Fruit fly (Drosophila melanogaster): Measurements from ENCODE around the gene CG5276.

CG5276 gene

dm6 chr3R:11454210-11454904, 22.8 kb downstream of the CG5276 start (continued):
- peak; percentile 30; the same call in 1 of the 2 replicates for TF ChIP-seq Poxn (GFP tag; IDR thresholded peaks at IDR 0.05)
- peak; percentile 59 for TF ChIP-seq NfI (GFP tag; optimal IDR thresholded peaks at IDR 0.05)
- TF ChIP-seq Mes4 (GFP tag; optimal IDR thresholded peaks at IDR 0.05), result no peak
- TF ChIP-seq insv (GFP tag; optimal IDR thresholded peaks at IDR 0.05), result no peak
- TF ChIP-seq CG7839 (tag; optimal IDR thresholded peaks at IDR 0.05), result peak; percentile 77
- no peak for TF ChIP-seq emc (GFP tag; optimal IDR thresholded peaks at IDR 0.05)
- peak; percentile 20 for TF ChIP-seq CG18011 (GFP tag; optimal IDR thresholded peaks at IDR 0.05)
- TF ChIP-seq CG12236 (GFP tag; optimal IDR thresholded peaks at IDR 0.05), result no peak
- no peak for TF ChIP-seq CG4617 (GFP tag; optimal IDR thresholded peaks at IDR 0.05; ENCODE audit: borderline replicate concordance)
- TF ChIP-seq Myb (GFP tag; optimal IDR thresholded peaks at IDR 0.05), result peak; percentile 39
- no peak for TF ChIP-seq Fer2 (tag; optimal IDR thresholded peaks at IDR 0.05)
- TF ChIP-seq prd (optimal IDR thresholded peaks at IDR 0.05), result no peak
- peak; percentile 68 for TF ChIP-seq prd (GFP tag; IDR thresholded peaks at IDR 0.05)
- TF ChIP-seq CrebB (tag; optimal IDR thresholded peaks at IDR 0.05), result no peak
- TF ChIP-seq CG32532 (GFP tag; IDR thresholded peaks at IDR 0.05), result peak; percentile 76
- no peak for TF ChIP-seq CG7745 (tag; optimal IDR thresholded peaks at IDR 0.05)
- no peak for TF ChIP-seq cas (GFP tag; IDR thresholded peaks at IDR 0.05)
- no peak for TF ChIP-seq HLH4C (GFP tag; IDR thresholded peaks at IDR 0.05; ENCODE audit: partially characterized antibody)
- TF ChIP-seq onecut (GFP tag; IDR thresholded peaks at IDR 0.05), result no peak
- no peak for TF ChIP-seq gcm2 (GFP tag; optimal IDR thresholded peaks at IDR 0.05)
- TF ChIP-seq Lpt (GFP tag; optimal IDR thresholded peaks at IDR 0.05), result no peak
- TF ChIP-seq so (GFP tag; IDR thresholded peaks at IDR 0.05), result no peak
- no peak for TF ChIP-seq dimm (GFP tag; IDR thresholded peaks at IDR 0.05)
- no peak for TF ChIP-seq eve (GFP tag; optimal IDR thresholded peaks at IDR 0.05)
- no peak for TF ChIP-seq CG6791 (GFP tag; IDR thresholded peaks at IDR 0.05; ENCODE audit: partially characterized antibody)
- peak; percentile 40; the same call in 1 of the 2 replicates for TF ChIP-seq CG31441 (GFP tag; IDR thresholded peaks at IDR 0.05)
- peak; percentile 50; the same call in 1 of the 2 replicates for TF ChIP-seq CG11247 (GFP tag; IDR thresholded peaks at IDR 0.05)
- no peak for TF ChIP-seq CG8281 (tag; optimal IDR thresholded peaks at IDR 0.05)
- TF ChIP-seq Bgb (GFP tag; IDR thresholded peaks at IDR 0.05; ENCODE audit: partially characterized antibody), result no peak
- peak; percentile 51; the same call in 1 of the 2 replicates for TF ChIP-seq Oaz (GFP tag; IDR thresholded peaks at IDR 0.05)
- peak; percentile 19 for TF ChIP-seq CG10543 (GFP tag; optimal IDR thresholded peaks at IDR 0.05)
- no peak for TF ChIP-seq CG4328 (GFP tag; optimal IDR thresholded peaks at IDR 0.05)
- peak; percentile 67 for TF ChIP-seq grau (tag; optimal IDR thresholded peaks at IDR 0.05)
- TF ChIP-seq Neu2 (GFP tag; optimal IDR thresholded peaks at IDR 0.05; ENCODE audit: borderline replicate concordance), result no peak
- TF ChIP-seq CG16815 (GFP tag; optimal IDR thresholded peaks at IDR 0.05), result peak; percentile 60
- TF ChIP-seq bsh (GFP tag; optimal IDR thresholded peaks at IDR 0.05), result no peak
- no peak for TF ChIP-seq CG5180 (GFP tag; optimal IDR thresholded peaks at IDR 0.05)
- no peak for TF ChIP-seq CG7271 (tag; optimal IDR thresholded peaks at IDR 0.05)
- no peak for TF ChIP-seq pnt (GFP tag; optimal IDR thresholded peaks at IDR 0.05)
- peak; percentile 20 for TF ChIP-seq Ssrp (tag; optimal IDR thresholded peaks at IDR 0.05)
- TF ChIP-seq CG12942 (GFP tag; optimal IDR thresholded peaks at IDR 0.05), result peak; percentile 26
- peak; percentile 5 for TF ChIP-seq crc (GFP tag; optimal IDR thresholded peaks at IDR 0.05)
- TF ChIP-seq CG42726 (GFP tag; IDR thresholded peaks at IDR 0.05; ENCODE audit: partially characterized antibody), result no peak
- TF ChIP-seq HLH54F (GFP tag; optimal IDR thresholded peaks at IDR 0.05), result peak; percentile 74
- no peak for TF ChIP-seq TFAM (GFP tag; optimal IDR thresholded peaks at IDR 0.05)
- no peak for TF ChIP-seq Dfd (GFP tag; optimal IDR thresholded peaks at IDR 0.05)
- TF ChIP-seq CG2712 (tag; optimal IDR thresholded peaks at IDR 0.05), result peak; percentile 32
- peak; percentile 60 for TF ChIP-seq CG7556 (GFP tag; optimal IDR thresholded peaks at IDR 0.05)
- peak; percentile 68 for TF ChIP-seq CG18619 (GFP tag; optimal IDR thresholded peaks at IDR 0.05)

Measured in whole organism, embryonic.